Worm (Caenorhabditis elegans): ENCODE measurements around the gene C53B4.3.
A peak's percentile ranks its signal among the peaks of the same experiment; 100 is the strongest.

The C53B4.3 gene

ce11 chrIV:8933575-8933974 lies 39.9 kb downstream of the C53B4.3 start, which contains the start of gene D1046.4:
Gene D1046.4, plus strand, starts transcription at chrIV:8933875.
- no peak for TF ChIP-seq lin-15B (tag; optimal IDR thresholded peaks at IDR 0.05)
- no peak for TF ChIP-seq ceh-28 (tag; optimal IDR thresholded peaks at IDR 0.05)
- TF ChIP-seq aly-2 (tag; optimal IDR thresholded peaks at IDR 0.05): no peak
- TF ChIP-seq egl-27 (tag; optimal IDR thresholded peaks at IDR 0.05): no peak
- no peak for TF ChIP-seq nhr-12 (tag; optimal IDR thresholded peaks at IDR 0.05)
- no peak for TF ChIP-seq fkh-2 (tag; optimal IDR thresholded peaks at IDR 0.05)
- no peak for TF ChIP-seq zag-1 (tag; optimal IDR thresholded peaks at IDR 0.05)
- no peak for TF ChIP-seq snpc-4 (tag; optimal IDR thresholded peaks at IDR 0.05)

- TF ChIP-seq pqm-1 (tag; optimal IDR thresholded peaks at IDR 0.05) (no peak), elt-1 (tag; optimal IDR thresholded peaks at IDR 0.05) (no peak), nhr-25 (tag; optimal IDR thresholded peaks at IDR 0.05) (no peak), skn-1 (tag; optimal IDR thresholded peaks at IDR 0.05) (no peak), ZK546.5 (tag; optimal IDR thresholded peaks at IDR 0.05) (no peak), aly-2 (tag; optimal IDR thresholded peaks at IDR 0.05) (no peak), nhr-23 (tag; optimal IDR thresholded peaks at IDR 0.05) (no peak), ama-1 (optimal IDR thresholded peaks at IDR 0.05) (no peak), snpc-4 (tag; optimal IDR thresholded peaks at IDR 0.05) (no peak), unc-62 (GFP tag; optimal IDR thresholded peaks at IDR 0.05) (no peak), lin-15B (tag; optimal IDR thresholded peaks at IDR 0.05) (no peak), ceh-9 (tag; optimal IDR thresholded peaks at IDR 0.05) (no peak), lsy-12 (tag; optimal IDR thresholded peaks at IDR 0.05) (no peak), mml-1 (tag; optimal IDR thresholded peaks at IDR 0.05) (no peak), nhr-43 (tag; optimal IDR thresholded peaks at IDR 0.05; ENCODE audit: poor library complexity, severe bottlenecking) (no peak), nhr-11 (tag; optimal IDR thresholded peaks at IDR 0.05) (no peak), nhr-76 (tag; optimal IDR thresholded peaks at IDR 0.05) (no peak)
These were observed 43.5 kb downstream of the C53B4.3 start, which contains the start of the genes D1046.18 and slc-25A26 for ce11 chrIV:8929942-8930492. Gene D1046.18, plus strand, starts transcription at chrIV:8930242. Gene slc-25A26, plus strand, starts transcription at chrIV:8930442.

ce11 chrIV:8927093-8927492 lies 46.4 kb downstream of the C53B4.3 start:
- TF ChIP-seq pqm-1 (tag; optimal IDR thresholded peaks at IDR 0.05) (peak; percentile 28), nhr-23 (tag; optimal IDR thresholded peaks at IDR 0.05) (peak; percentile 73), lsy-12 (tag; optimal IDR thresholded peaks at IDR 0.05) (peak; percentile 73), elt-2 (tag; optimal IDR thresholded peaks at IDR 0.05) (peak; percentile 72), fkh-10 (GFP tag; optimal IDR thresholded peaks at IDR 0.05) (no peak), nhr-28 (tag; optimal IDR thresholded peaks at IDR 0.05) (no peak), lin-15B (tag; optimal IDR thresholded peaks at IDR 0.05) (peak; percentile 35), sea-2 (GFP tag; optimal IDR thresholded peaks at IDR 0.05) (no peak), nfya-1 (tag; optimal IDR thresholded peaks at IDR 0.05; ENCODE audit: insufficient read depth) (peak; percentile 67), mdl-1 (tag; optimal IDR thresholded peaks at IDR 0.05) (no peak), unc-62 (GFP tag; optimal IDR thresholded peaks at IDR 0.05) (peak; percentile 25), ZK546.5 (tag; optimal IDR thresholded peaks at IDR 0.05) (no peak), ceh-16 (tag; optimal IDR thresholded peaks at IDR 0.05) (no peak), elt-1 (tag; optimal IDR thresholded peaks at IDR 0.05) (no peak), jun-1 (tag; optimal IDR thresholded peaks at IDR 0.05) (peak; percentile 51), tbx-2 (tag; optimal IDR thresholded peaks at IDR 0.05) (peak; percentile 58), nhr-67 (tag; optimal IDR thresholded peaks at IDR 0.05) (no peak), fos-1 (tag; optimal IDR thresholded peaks at IDR 0.05) (no peak), snpc-4 (tag; optimal IDR thresholded peaks at IDR 0.05) (no peak), unc-39 (tag; optimal IDR thresholded peaks at IDR 0.05) (no peak), nhr-11 (tag; optimal IDR thresholded peaks at IDR 0.05) (no peak), nhr-77 (tag; optimal IDR thresholded peaks at IDR 0.05) (no peak), hmg-11 (tag; optimal IDR thresholded peaks at IDR 0.05) (peak; percentile 95), fkh-2 (tag; optimal IDR thresholded peaks at IDR 0.05) (no peak), nhr-237 (tag; optimal IDR thresholded peaks at IDR 0.05) (no peak), lin-39 (tag; optimal IDR thresholded peaks at IDR 0.05) (peak; percentile 92), egl-27 (tag; optimal IDR thresholded peaks at IDR 0.05) (no peak), ztf-11 (tag; optimal IDR thresholded peaks at IDR 0.05) (no peak), skn-1 (tag; optimal IDR thresholded peaks at IDR 0.05) (peak; percentile 20), egl-5 (tag; optimal IDR thresholded peaks at IDR 0.05) (peak; percentile 36), ceh-9 (tag; optimal IDR thresholded peaks at IDR 0.05) (no peak), ceh-28 (tag; optimal IDR thresholded peaks at IDR 0.05) (peak; percentile 67), nhr-43 (tag; optimal IDR thresholded peaks at IDR 0.05; ENCODE audit: poor library complexity, severe bottlenecking) (peak; percentile 83), R02D3.7 (tag; optimal IDR thresholded peaks at IDR 0.05) (peak; percentile 57), ama-1 (optimal IDR thresholded peaks at IDR 0.05) (peak; percentile 86), pha-4 (tag; optimal IDR thresholded peaks at IDR 0.05) (peak; percentile 78), zag-1 (tag; optimal IDR thresholded peaks at IDR 0.05) (no peak), nhr-12 (tag; optimal IDR thresholded peaks at IDR 0.05) (no peak), aly-2 (tag; optimal IDR thresholded peaks at IDR 0.05) (no peak), elt-3 (tag; optimal IDR thresholded peaks at IDR 0.05) (peak in 1 of 3 experiments; percentile 2), nhr-25 (tag; optimal IDR thresholded peaks at IDR 0.05) (peak; percentile 81), nhr-76 (tag; optimal IDR thresholded peaks at IDR 0.05) (no peak), daf-12 (tag; optimal IDR thresholded peaks at IDR 0.05) (no peak), mml-1 (tag; optimal IDR thresholded peaks at IDR 0.05) (no peak), ceh-82 (tag; optimal IDR thresholded peaks at IDR 0.05) (no peak), ztf-4 (tag; optimal IDR thresholded peaks at IDR 0.05) (peak; percentile 57)
